Comparison of ENCODE assay signal across 4 worm cellular contexts in genomic region chrIII:9443417-9444027, ce11.
TF ChIP-seq lines count a peak whose summit lies in the region.

TSS of gene pir-2 (minus strand) at chrIII:9443634.

TF ChIP-seq in whole organism, L2 larva, 48 proteins besides CTCF, POLR2A, EP300 and RAD21 (continues in another document):
- TF ChIP-seq crh-2 (tag; optimal IDR thresholded peaks at IDR 0.05; lab: Kevin White, UChicago) (peak; percentile 93), sem-4 (tag; optimal IDR thresholded peaks at IDR 0.05; lab: Kevin White, UChicago) (peak; percentile 42), Y55F3AM.14 (GFP tag; optimal IDR thresholded peaks at IDR 0.05; lab: Kevin White, UChicago) (peak; percentile 7), lin-11 (tag; optimal IDR thresholded peaks at IDR 0.05; lab: Kevin White, UChicago) (peak; percentile 90), egl-27 (tag; optimal IDR thresholded peaks at IDR 0.05; lab: Kevin White, UChicago) (no peak), nhr-10 (tag; optimal IDR thresholded peaks at IDR 0.05; lab: Kevin White, UChicago) (no peak), ceh-16 (tag; optimal IDR thresholded peaks at IDR 0.05; lab: Kevin White, UChicago) (peak; percentile 39), R02D3.7 (tag; optimal IDR thresholded peaks at IDR 0.05; lab: Kevin White, UChicago) (no peak), peb-1 (tag; optimal IDR thresholded peaks at IDR 0.05; lab: Kevin White, UChicago) (no peak), ZK546.5 (tag; optimal IDR thresholded peaks at IDR 0.05; lab: Kevin White, UChicago) (peak; percentile 58), nhr-12 (tag; optimal IDR thresholded peaks at IDR 0.05; lab: Kevin White, UChicago) (no peak), F13H6.1 (tag; optimal IDR thresholded peaks at IDR 0.05; lab: Kevin White, UChicago) (peak; percentile 83), unc-55 (GFP tag; optimal IDR thresholded peaks at IDR 0.05; lab: Kevin White, UChicago) (peak; percentile 97), mdl-1 (tag; optimal IDR thresholded peaks at IDR 0.05; lab: Kevin White, UChicago) (peak; percentile 28 to 46), nhr-11 (tag; optimal IDR thresholded peaks at IDR 0.05; lab: Kevin White, UChicago) (no peak), alr-1 (tag; optimal IDR thresholded peaks at IDR 0.05; lab: Kevin White, UChicago) (no peak), unc-39 (tag; optimal IDR thresholded peaks at IDR 0.05; lab: Kevin White, UChicago) (no peak), ztf-11 (tag; optimal IDR thresholded peaks at IDR 0.05; lab: Kevin White, UChicago) (no peak), ztf-1 (GFP tag; conservative IDR thresholded peaks at IDR 0.05; lab: Robert Waterston, UW) (no peak), elt-1 (tag; optimal IDR thresholded peaks at IDR 0.05; lab: Kevin White, UChicago) (no peak), mbf-1 (tag; optimal IDR thresholded peaks at IDR 0.05; lab: Kevin White, UChicago) (no peak), nhr-237 (tag; optimal IDR thresholded peaks at IDR 0.05; lab: Kevin White, UChicago) (no peak), ceh-82 (tag; optimal IDR thresholded peaks at IDR 0.05; lab: Kevin White, UChicago) (no peak), lin-13 (GFP tag; optimal IDR thresholded peaks at IDR 0.05; lab: Kevin White, UChicago) (peak; percentile 90)

TF ChIP-seq in whole organism, L4 larva, 104 proteins besides CTCF, POLR2A, EP300 and RAD21 (continues in another document):
- TF ChIP-seq ceh-32 (tag; optimal IDR thresholded peaks at IDR 0.05; lab: Kevin White, UChicago; ENCODE audit: poor library complexity) (no peak), cey-2 (tag; optimal IDR thresholded peaks at IDR 0.05; lab: Kevin White, UChicago; ENCODE audit: borderline replicate concordance, insufficient read depth) (no peak), dve-1 (tag; optimal IDR thresholded peaks at IDR 0.05; lab: Kevin White, UChicago; ENCODE audit: insufficient read depth) (peak; percentile 78), dmd-6 (GFP tag; IDR thresholded peaks at IDR 0.05; lab: Robert Waterston, UW) (peak; percentile 61), nhr-76 (tag; optimal IDR thresholded peaks at IDR 0.05; lab: Kevin White, UChicago) (no peak), mes-2 (tag; optimal IDR thresholded peaks at IDR 0.05; lab: Kevin White, UChicago; ENCODE audit: poor library complexity, severe bottlenecking) (peak; percentile 92), saeg-2 (GFP tag; IDR thresholded peaks at IDR 0.05; lab: Robert Waterston, UW) (no peak), ceh-20 (GFP tag; IDR thresholded peaks at IDR 0.05; lab: Robert Waterston, UW) (0 out of 2 replicates have a peak, but pooled peaks have one; percentile 41), zip-2 (tag; optimal IDR thresholded peaks at IDR 0.05; lab: Kevin White, UChicago) (no peak), pha-4 (GFP tag; IDR thresholded peaks at IDR 0.05; lab: Robert Waterston, UW) (peak; percentile 38; the same call in 1 of the 2 replicates), pha-4 (tag; optimal IDR thresholded peaks at IDR 0.05; lab: Kevin White, UChicago) (no peak), nhr-6 (tag; optimal IDR thresholded peaks at IDR 0.05; lab: Kevin White, UChicago) (peak; percentile 87), unc-62 (GFP tag; optimal IDR thresholded peaks at IDR 0.05 in 1 of 2; lab: Kevin White, UChicago) (peak in 1 of 2 experiments; percentile 96), unc-62 (tag; optimal IDR thresholded peaks at IDR 0.05; lab: Kevin White, UChicago) (no peak), T26A8.4 (GFP tag; IDR thresholded peaks at IDR 0.05; lab: Robert Waterston, UW) (peak; percentile 51), vab-7 (GFP tag; IDR thresholded peaks at IDR 0.05; lab: Robert Waterston, UW) (peak; percentile 41; the same call in 1 of the 2 replicates), ces-1 (GFP tag; optimal IDR thresholded peaks at IDR 0.05; lab: Kevin White, UChicago) (no peak), egl-27 (tag; optimal IDR thresholded peaks at IDR 0.05; lab: Kevin White, UChicago) (no peak), Y75B8A.6 (GFP tag; IDR thresholded peaks at IDR 0.05; lab: Robert Waterston, UW) (no peak), dmd-9 (GFP tag; IDR thresholded peaks at IDR 0.05; lab: Robert Waterston, UW) (no peak), nhr-102 (tag; optimal IDR thresholded peaks at IDR 0.05; lab: Kevin White, UChicago) (peak; percentile 26), fos-1 (tag; optimal IDR thresholded peaks at IDR 0.05; lab: Kevin White, UChicago) (no peak)

TF ChIP-seq in whole organism, late embryonic, 69 proteins besides CTCF, POLR2A, EP300 and RAD21 (continues in another document):
- TF ChIP-seq fkh-6 (tag; optimal IDR thresholded peaks at IDR 0.05; lab: Kevin White, UChicago) (no peak), odd-2 (tag; optimal IDR thresholded peaks at IDR 0.05; lab: Kevin White, UChicago) (no peak), pat-9 (tag; optimal IDR thresholded peaks at IDR 0.05; lab: Kevin White, UChicago) (no peak), K09A11.1 (tag; optimal IDR thresholded peaks at IDR 0.05; lab: Kevin White, UChicago; ENCODE audit: insufficient read depth) (peak; percentile 51), zip-5 (tag; optimal IDR thresholded peaks at IDR 0.05; lab: Kevin White, UChicago) (no peak), ceh-14 (tag; optimal IDR thresholded peaks at IDR 0.05; lab: Kevin White, UChicago) (no peak), lin-11 (tag; optimal IDR thresholded peaks at IDR 0.05; lab: Kevin White, UChicago) (no peak), ceh-31 (tag; optimal IDR thresholded peaks at IDR 0.05; lab: Kevin White, UChicago) (peak; percentile 77), unc-42 (tag; optimal IDR thresholded peaks at IDR 0.05; lab: Kevin White, UChicago) (peak; percentile 64), ceh-2 (tag; optimal IDR thresholded peaks at IDR 0.05; lab: Kevin White, UChicago) (peak; percentile 1), pros-1 (tag; optimal IDR thresholded peaks at IDR 0.05; lab: Kevin White, UChicago) (peak; percentile 21), madf-2 (tag; optimal IDR thresholded peaks at IDR 0.05; lab: Kevin White, UChicago) (peak; percentile 35), pag-3 (tag; optimal IDR thresholded peaks at IDR 0.05; lab: Kevin White, UChicago; ENCODE audit: borderline replicate concordance) (no peak), sox-4 (tag; optimal IDR thresholded peaks at IDR 0.05; lab: Kevin White, UChicago) (no peak), hlh-8 (tag; optimal IDR thresholded peaks at IDR 0.05; lab: Kevin White, UChicago) (peak; percentile 60), nfya-1 (tag; optimal IDR thresholded peaks at IDR 0.05; lab: Kevin White, UChicago) (peak; percentile 92), ceh-6 (GFP tag; optimal IDR thresholded peaks at IDR 0.05; lab: Kevin White, UChicago) (no peak), F13H6.1 (tag; optimal IDR thresholded peaks at IDR 0.05; lab: Kevin White, UChicago) (no peak), sdc-2 (tag; optimal IDR thresholded peaks at IDR 0.05; lab: Kevin White, UChicago) (no peak), C38D4.7 (GFP tag; optimal IDR thresholded peaks at IDR 0.05; lab: Kevin White, UChicago) (no peak), elt-2 (tag; optimal IDR thresholded peaks at IDR 0.05; lab: Kevin White, UChicago) (no peak), ceh-34 (tag; optimal IDR thresholded peaks at IDR 0.05; lab: Kevin White, UChicago) (peak; percentile 75), K02D7.2 (tag; optimal IDR thresholded peaks at IDR 0.05; lab: Kevin White, UChicago) (no peak), mec-3 (tag; optimal IDR thresholded peaks at IDR 0.05; lab: Kevin White, UChicago; ENCODE audit: borderline replicate concordance) (no peak), hlh-15 (tag; optimal IDR thresholded peaks at IDR 0.05; lab: Kevin White, UChicago) (no peak), ttx-3 (tag; optimal IDR thresholded peaks at IDR 0.05; lab: Kevin White, UChicago) (no peak)

TF ChIP-seq in whole organism, mixed stage, embryonic, 35 proteins besides CTCF, POLR2A, EP300 and RAD21:
- TF ChIP-seq blmp-1 (tag; optimal IDR thresholded peaks at IDR 0.05; lab: Kevin White, UChicago): no peak
- no peak for TF ChIP-seq nhr-28 (tag; optimal IDR thresholded peaks at IDR 0.05; lab: Kevin White, UChicago)
- TF ChIP-seq lin-13 (tag; optimal IDR thresholded peaks at IDR 0.05; lab: Kevin White, UChicago): peak; percentile 28
- no peak for TF ChIP-seq ceh-43 (GFP tag; optimal IDR thresholded peaks at IDR 0.05; lab: Kevin White, UChicago)
- peak; percentile 8 for TF ChIP-seq elt-3 (tag; optimal IDR thresholded peaks at IDR 0.05; lab: Kevin White, UChicago)
- TF ChIP-seq unc-120 (tag; optimal IDR thresholded peaks at IDR 0.05; lab: Kevin White, UChicago; ENCODE audit: poor library complexity, severe bottlenecking): peak; percentile 82
- TF ChIP-seq hlh-1 (tag; optimal IDR thresholded peaks at IDR 0.05; lab: Kevin White, UChicago): peak; percentile 98
- TF ChIP-seq lin-32 (GFP tag; optimal IDR thresholded peaks at IDR 0.05; lab: Kevin White, UChicago): peak; percentile 83
- peak; percentile 63 for TF ChIP-seq ztf-11 (tag; optimal IDR thresholded peaks at IDR 0.05; lab: Kevin White, UChicago)
- peak; percentile 74 for TF ChIP-seq unc-62 (GFP tag; optimal IDR thresholded peaks at IDR 0.05; lab: Kevin White, UChicago)
- TF ChIP-seq ceh-83 (GFP tag; optimal IDR thresholded peaks at IDR 0.05; lab: Kevin White, UChicago): peak; percentile 66
- TF ChIP-seq lsy-2 (tag; optimal IDR thresholded peaks at IDR 0.05; lab: Kevin White, UChicago): peak; percentile 85
- no peak for TF ChIP-seq elt-1 (tag; optimal IDR thresholded peaks at IDR 0.05; lab: Kevin White, UChicago; ENCODE audit: borderline replicate concordance, insufficient read depth)
- no peak for TF ChIP-seq M03D4.4 (tag; optimal IDR thresholded peaks at IDR 0.05; lab: Kevin White, UChicago)
- TF ChIP-seq drap-1 (GFP tag; optimal IDR thresholded peaks at IDR 0.05; lab: Kevin White, UChicago): peak; percentile 32
- TF ChIP-seq mls-2 (tag; optimal IDR thresholded peaks at IDR 0.05; lab: Kevin White, UChicago): peak; percentile 66
- TF ChIP-seq mep-1 (tag; optimal IDR thresholded peaks at IDR 0.05; lab: Kevin White, UChicago): peak; percentile 88
- TF ChIP-seq pha-4 (tag; optimal IDR thresholded peaks at IDR 0.05; lab: Kevin White, UChicago): peak; percentile 83
- TF ChIP-seq zip-8 (tag; optimal IDR thresholded peaks at IDR 0.05; lab: Kevin White, UChicago): no peak
- peak; percentile 69 for TF ChIP-seq ham-2 (GFP tag; optimal IDR thresholded peaks at IDR 0.05; lab: Kevin White, UChicago)
- TF ChIP-seq sptf-1 (tag; optimal IDR thresholded peaks at IDR 0.05; lab: Kevin White, UChicago): peak; percentile 73
- peak; percentile 12 for TF ChIP-seq nhr-2 (tag; optimal IDR thresholded peaks at IDR 0.05; lab: Kevin White, UChicago)
- peak; percentile 65 for TF ChIP-seq nhr-237 (tag; optimal IDR thresholded peaks at IDR 0.05; lab: Kevin White, UChicago)
- peak; percentile 93 for TF ChIP-seq ceh-39 (tag; optimal IDR thresholded peaks at IDR 0.05; lab: Kevin White, UChicago)
- TF ChIP-seq nhr-76 (tag; optimal IDR thresholded peaks at IDR 0.05; lab: Kevin White, UChicago): no peak
- TF ChIP-seq cnd-1 (tag; optimal IDR thresholded peaks at IDR 0.05; lab: Kevin White, UChicago): peak; percentile 94
- peak; percentile 84 for TF ChIP-seq ces-1 (GFP tag; optimal IDR thresholded peaks at IDR 0.05; lab: Kevin White, UChicago)
